Worm (Caenorhabditis elegans): ENCODE measurements around the gene C46C2.5.

C46C2.5 gene

DNA sequence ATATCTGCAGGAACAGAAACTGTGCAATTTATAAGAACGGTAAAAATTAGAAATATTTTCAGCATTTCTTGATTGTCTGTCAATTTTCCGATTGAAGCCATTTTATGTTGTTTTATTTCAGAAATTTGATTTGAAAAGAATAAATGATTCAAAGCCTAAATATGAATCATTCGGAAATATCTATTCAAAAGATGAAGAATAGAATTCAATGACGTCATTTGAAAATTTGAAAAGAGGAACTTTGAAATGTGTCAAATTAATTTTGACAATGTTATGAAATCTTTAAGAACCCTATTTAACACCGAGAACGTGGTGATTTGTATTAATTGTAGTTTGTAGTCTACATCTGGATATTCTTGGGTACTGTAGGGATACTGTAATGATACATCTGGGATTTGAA is at the start of gene C46C2.5:
C46C2.5 (minus strand) TSS at position 101 of the 400 bp plus-strand sequence.
- TF ChIP-seq tra-1 (GFP tag; IDR thresholded peaks at IDR 0.05) (no peak), lin-39 (tag; optimal IDR thresholded peaks at IDR 0.05) (no peak), nhr-102 (tag; optimal IDR thresholded peaks at IDR 0.05) (no peak), dmd-9 (GFP tag; IDR thresholded peaks at IDR 0.05) (no peak), egl-43 (GFP tag; IDR thresholded peaks at IDR 0.05) (no peak), fos-1 (tag; optimal IDR thresholded peaks at IDR 0.05) (no peak), madf-5 (GFP tag; IDR thresholded peaks at IDR 0.05) (no peak), zfp-3 (GFP tag; conservative IDR thresholded peaks at IDR 0.05) (no peak), pha-4 (GFP tag; IDR thresholded peaks at IDR 0.05) (no peak), pha-4 (tag; optimal IDR thresholded peaks at IDR 0.05) (no peak), php-3 (GFP tag; IDR thresholded peaks at IDR 0.05) (no peak), spr-3 (GFP tag; optimal IDR thresholded peaks at IDR 0.05) (no peak), T20F7.1 (GFP tag; optimal IDR thresholded peaks at IDR 0.05) (no peak), lin-1 (GFP tag; IDR thresholded peaks at IDR 0.05) (no peak), dve-1 (tag; optimal IDR thresholded peaks at IDR 0.05; ENCODE audit: insufficient read depth) (peak; percentile 23), aha-1 (tag) (peak; percentile 28), ZK546.5 (tag; optimal IDR thresholded peaks at IDR 0.05) (no peak), F37D6.2 (tag; optimal IDR thresholded peaks at IDR 0.05) (no peak), nhr-25 (tag; optimal IDR thresholded peaks at IDR 0.05; ENCODE audit: borderline replicate concordance, insufficient read depth) (no peak)

DNA sequence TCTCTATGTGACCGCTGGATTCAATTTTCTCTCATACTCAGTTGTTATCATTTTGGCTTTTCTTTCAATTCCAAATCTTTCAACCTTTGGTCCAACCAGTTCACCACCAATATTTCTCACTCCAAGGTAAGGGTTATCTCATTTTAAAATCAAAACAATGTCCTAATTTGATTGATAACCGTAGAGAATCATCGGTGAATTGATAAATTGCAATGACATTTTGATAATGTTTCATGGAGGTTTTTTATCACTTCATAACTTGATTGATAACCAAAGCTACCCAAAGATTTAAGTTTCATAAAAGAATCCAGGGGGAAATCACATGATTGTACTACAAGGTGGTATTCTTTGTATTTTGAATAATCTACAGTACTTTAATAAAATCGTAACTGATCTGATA is 46.7 kb upstream of the C46C2.5 start:
- TF ChIP-seq nhr-237 (tag; optimal IDR thresholded peaks at IDR 0.05): no peak
- TF ChIP-seq pha-4 (GFP tag; IDR thresholded peaks at IDR 0.05): no peak
- TF ChIP-seq pha-4 (tag; optimal IDR thresholded peaks at IDR 0.05): no peak
- no peak for TF ChIP-seq mxl-2 (GFP tag; conservative IDR thresholded peaks at IDR 0.05)
- no peak for TF ChIP-seq lir-3 (tag; optimal IDR thresholded peaks at IDR 0.05)
- TF ChIP-seq php-3 (GFP tag; IDR thresholded peaks at IDR 0.05): no peak
- no peak for TF ChIP-seq egl-27 (tag; optimal IDR thresholded peaks at IDR 0.05)
- no peak for TF ChIP-seq madf-9 (GFP tag; conservative IDR thresholded peaks at IDR 0.05)
- no peak for TF ChIP-seq egl-43 (GFP tag; IDR thresholded peaks at IDR 0.05)
- no peak for TF ChIP-seq ctbp-1 (GFP tag; IDR thresholded peaks at IDR 0.05)
- TF ChIP-seq aly-2 (tag; optimal IDR thresholded peaks at IDR 0.05): no peak
- no peak for TF ChIP-seq lin-13 (GFP tag; optimal IDR thresholded peaks at IDR 0.05)
- no peak for TF ChIP-seq F49E8.2 (tag; optimal IDR thresholded peaks at IDR 0.05; ENCODE audit: borderline replicate concordance)
- TF ChIP-seq mdl-1 (tag; optimal IDR thresholded peaks at IDR 0.05): no peak

DNA sequence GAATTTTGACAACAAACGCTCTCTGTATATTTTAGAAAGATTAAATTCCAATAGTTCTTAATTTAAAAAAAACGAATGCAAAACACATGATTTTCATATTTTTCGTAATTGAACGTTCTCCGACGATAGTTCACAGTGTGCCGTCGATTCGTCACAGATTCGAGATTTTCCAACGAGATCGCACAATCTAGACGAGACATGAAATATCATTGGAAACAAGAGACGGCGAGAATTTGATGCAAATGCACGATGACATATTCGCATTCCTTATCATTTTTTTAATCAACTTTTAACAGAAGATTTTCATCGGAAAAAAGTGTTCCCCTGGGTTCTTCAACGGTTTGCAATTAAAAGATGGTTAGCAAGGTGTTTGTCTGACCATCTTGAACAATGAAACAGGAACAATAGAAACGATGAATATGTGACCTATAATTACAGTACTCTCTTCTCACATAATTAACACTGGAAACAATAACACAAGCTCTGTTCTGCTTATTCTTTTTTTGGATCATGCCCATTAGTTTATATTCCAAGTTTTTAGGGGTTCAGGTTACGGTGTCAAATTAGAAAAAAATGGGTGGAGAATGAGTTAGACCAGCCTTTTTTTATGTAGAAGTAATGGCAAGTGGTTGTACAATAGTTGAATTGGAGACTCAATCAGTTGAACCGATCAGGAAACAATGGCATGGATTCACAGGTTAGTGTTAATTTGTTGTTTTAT is 40.2 kb upstream of the C46C2.5 start, which contains the start of gene Y11D7A.3:
Y11D7A.3 (plus strand) TSS at position 671 of the 721 bp plus-strand sequence.
- no peak for TF ChIP-seq lin-15B (tag; optimal IDR thresholded peaks at IDR 0.05)
- TF ChIP-seq aha-1 (tag): peak; percentile 54
- TF ChIP-seq ceh-20 (GFP tag; IDR thresholded peaks at IDR 0.05): 0 out of 2 replicates have a peak, but pooled peaks have one; percentile 15
- TF ChIP-seq lin-39 (tag; optimal IDR thresholded peaks at IDR 0.05): no peak
- no peak for TF ChIP-seq madf-9 (GFP tag; conservative IDR thresholded peaks at IDR 0.05)
- no peak for TF ChIP-seq ctbp-1 (GFP tag; IDR thresholded peaks at IDR 0.05)
- TF ChIP-seq Y75B8A.6 (GFP tag; IDR thresholded peaks at IDR 0.05): no peak
- no peak for TF ChIP-seq Y48G9A.11 (GFP tag; IDR thresholded peaks at IDR 0.05)
- TF ChIP-seq sdz-12 (GFP tag; optimal IDR thresholded peaks at IDR 0.05): no peak
- no peak for TF ChIP-seq nhr-102 (tag; optimal IDR thresholded peaks at IDR 0.05)
- no peak for TF ChIP-seq ama-1 (optimal IDR thresholded peaks at IDR 0.05)
- TF ChIP-seq egl-27 (tag; optimal IDR thresholded peaks at IDR 0.05): no peak
- no peak for TF ChIP-seq daf-8 (GFP tag; IDR thresholded peaks at IDR 0.05)
- TF ChIP-seq mxl-3 (GFP tag; optimal IDR thresholded peaks at IDR 0.05): no peak
- no peak for TF ChIP-seq nhr-111 (GFP tag; optimal IDR thresholded peaks at IDR 0.05)
- no peak for TF ChIP-seq dve-1 (tag; optimal IDR thresholded peaks at IDR 0.05; ENCODE audit: insufficient read depth)
- no peak for TF ChIP-seq ceh-82 (tag; optimal IDR thresholded peaks at IDR 0.05)
- peak; percentile 40 for TF ChIP-seq nhr-28 (tag; optimal IDR thresholded peaks at IDR 0.05)
- no peak for TF ChIP-seq T20F7.1 (GFP tag; optimal IDR thresholded peaks at IDR 0.05)

All from whole organism, L4 larva.